Fruit fly (Drosophila melanogaster) whole organism, embryonic: ENCODE data around the gene CG13071.

ENCODE experiments used
- CG13424 ChIP-seq: fragments of 200-800 bp; sonication (Bioruptor generic); optimal IDR thresholded peaks from 2 replicates; lab custom pipeline; 2019; ENCODE audit warnings: missing biosample characterization, mild to moderate bottlenecking, missing genetic modification characterization, moderate library complexity
- CG18599 ChIP-seq: fragments of 200-800 bp; sonication (Bioruptor generic); optimal IDR thresholded peaks from 3 replicates; lab custom pipeline; 2017; ENCODE audit warnings: missing biosample characterization, missing genetic modification characterization, mild to moderate bottlenecking, moderate library complexity, missing genetic modification reagents
- scrt ChIP-seq: fragments of 200-800 bp; sonication (Bioruptor generic); optimal IDR thresholded peaks from 2 replicates; lab custom pipeline; 2018; ENCODE audit warnings: missing biosample characterization, mild to moderate bottlenecking, missing genetic modification characterization, moderate library complexity

DNA sequence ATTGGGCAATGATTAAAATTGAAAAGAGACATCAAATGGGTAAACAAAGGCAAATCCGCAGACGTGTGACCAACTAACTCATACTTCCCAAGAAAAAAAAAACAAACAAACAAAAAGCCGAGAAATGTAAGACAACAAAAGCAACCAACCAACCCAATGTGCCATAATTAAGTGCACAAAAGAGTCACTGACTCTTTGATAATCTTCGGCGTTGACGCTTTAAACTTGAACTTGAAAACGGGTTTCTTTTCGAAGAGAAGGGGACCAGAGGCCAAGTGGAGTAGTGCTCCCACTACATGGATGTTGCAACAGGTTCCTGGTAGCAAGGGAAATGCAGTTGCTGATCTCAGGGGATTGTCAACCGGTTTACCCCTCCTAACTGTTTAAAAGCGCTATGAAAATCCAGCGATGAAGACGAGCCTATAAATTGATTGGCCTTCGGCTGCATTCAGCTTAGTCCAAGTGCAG lies 17.5 kb downstream of the CG13071 start, which contains the start of gene CG13064:
- TF ChIP-seq CG13424 (tag; lab: Kevin White, UChicago) (no peak), CG18599 (GFP tag; lab: Kevin White, UChicago) (no peak), scrt (no peak)
